Worm (Caenorhabditis elegans): ENCODE data around the gene F44E5.4.

F44E5.4 gene

ce11 chrII:11761806-11762512 lies 2.8 kb upstream of the F44E5.4 start:
- TF ChIP-seq W03F9.2 (tag; optimal IDR thresholded peaks at IDR 0.05) = peak; percentile 92
- TF ChIP-seq dao-5 (tag; optimal IDR thresholded peaks at IDR 0.05) = no peak
- no peak for TF ChIP-seq him-1 (tag; optimal IDR thresholded peaks at IDR 0.05)

- TF ChIP-seq W03F9.2 (tag; optimal IDR thresholded peaks at IDR 0.05) = peak; percentile 87
- no peak for TF ChIP-seq dao-5 (tag; optimal IDR thresholded peaks at IDR 0.05)
- peak; percentile 13 for TF ChIP-seq him-1 (tag; optimal IDR thresholded peaks at IDR 0.05)
Observed at ce11 chrII:11756684-11757107, 2.4 kb downstream of the F44E5.4 start.

- no peak for TF ChIP-seq W03F9.2 (tag; optimal IDR thresholded peaks at IDR 0.05)
- TF ChIP-seq him-1 (tag; optimal IDR thresholded peaks at IDR 0.05) = no peak
- no peak for TF ChIP-seq dao-5 (tag; optimal IDR thresholded peaks at IDR 0.05)
Observed at ce11 chrII:11753186-11753585, 5.9 kb downstream of the F44E5.4 start.

- TF ChIP-seq him-1 (tag; optimal IDR thresholded peaks at IDR 0.05) = peak; percentile 76
- TF ChIP-seq W03F9.2 (tag; optimal IDR thresholded peaks at IDR 0.05) = no peak
Observed at ce11 chrII:11751615-11752174, 7.4 kb downstream of the F44E5.4 start.

ce11 chrII:11749490-11750172 lies 9.5 kb downstream of the F44E5.4 start:
- peak; percentile 17 for TF ChIP-seq W03F9.2 (tag; optimal IDR thresholded peaks at IDR 0.05)
- TF ChIP-seq dao-5 (tag; optimal IDR thresholded peaks at IDR 0.05) = peak; percentile 82
- TF ChIP-seq him-1 (tag; optimal IDR thresholded peaks at IDR 0.05) = peak; percentile 93

ce11 chrII:11748494-11748893 lies 10.6 kb downstream of the F44E5.4 start, which contains the start of the genes F44E5.17 and gpb-1:
Gene F44E5.17 (minus strand): TSS chrII:11748594.
Gene gpb-1 (minus strand): TSS chrII:11748611.
- TF ChIP-seq him-1 (tag; optimal IDR thresholded peaks at IDR 0.05) = no peak

- no peak for TF ChIP-seq dao-5 (tag; optimal IDR thresholded peaks at IDR 0.05)
- TF ChIP-seq him-1 (tag; optimal IDR thresholded peaks at IDR 0.05) = no peak
- TF ChIP-seq W03F9.2 (tag; optimal IDR thresholded peaks at IDR 0.05) = no peak
Observed at ce11 chrII:11747889-11748288, 11.2 kb downstream of the F44E5.4 start.

- TF ChIP-seq him-1 (tag; optimal IDR thresholded peaks at IDR 0.05) = peak; percentile 91
- no peak for TF ChIP-seq dao-5 (tag; optimal IDR thresholded peaks at IDR 0.05)
- no peak for TF ChIP-seq W03F9.2 (tag; optimal IDR thresholded peaks at IDR 0.05)
Observed at ce11 chrII:11746782-11747288, 12.3 kb downstream of the F44E5.4 start.

- TF ChIP-seq him-1 (tag; optimal IDR thresholded peaks at IDR 0.05) (no peak), W03F9.2 (tag; optimal IDR thresholded peaks at IDR 0.05) (no peak), dao-5 (tag; optimal IDR thresholded peaks at IDR 0.05) (no peak)
Observed at ce11 chrII:11742320-11742719, 16.8 kb downstream of the F44E5.4 start.

ce11 chrII:11739199-11739598 lies 19.9 kb downstream of the F44E5.4 start, which contains the start of gene ctsa-1.2:
Gene ctsa-1.2 (plus strand): TSS chrII:11739358.
- TF ChIP-seq him-1 (tag; optimal IDR thresholded peaks at IDR 0.05) (no peak), dao-5 (tag; optimal IDR thresholded peaks at IDR 0.05) (no peak), W03F9.2 (tag; optimal IDR thresholded peaks at IDR 0.05) (no peak)

ce11 chrII:11737347-11737746 lies 21.8 kb downstream of the F44E5.4 start:
- TF ChIP-seq dao-5 (tag; optimal IDR thresholded peaks at IDR 0.05) (no peak), W03F9.2 (tag; optimal IDR thresholded peaks at IDR 0.05) (no peak), him-1 (tag; optimal IDR thresholded peaks at IDR 0.05) (no peak)

- TF ChIP-seq dao-5 (tag; optimal IDR thresholded peaks at IDR 0.05) = no peak
- TF ChIP-seq him-1 (tag; optimal IDR thresholded peaks at IDR 0.05) = no peak
- TF ChIP-seq W03F9.2 (tag; optimal IDR thresholded peaks at IDR 0.05) = no peak
Observed at ce11 chrII:11733850-11734249, 25.3 kb downstream of the F44E5.4 start.

ce11 chrII:11732513-11732912 lies 26.6 kb downstream of the F44E5.4 start, which contains the start of gene F13D12.8:
Gene F13D12.8 (minus strand): TSS chrII:11732594.
- TF ChIP-seq him-1 (tag; optimal IDR thresholded peaks at IDR 0.05) (no peak), dao-5 (tag; optimal IDR thresholded peaks at IDR 0.05) (no peak), W03F9.2 (tag; optimal IDR thresholded peaks at IDR 0.05) (no peak)

- TF ChIP-seq him-1 (tag; optimal IDR thresholded peaks at IDR 0.05) (no peak), dao-5 (tag; optimal IDR thresholded peaks at IDR 0.05) (no peak), W03F9.2 (tag; optimal IDR thresholded peaks at IDR 0.05) (no peak)
Observed at ce11 chrII:11731174-11731724, 27.9 kb downstream of the F44E5.4 start.

All from whole organism, L4/young adult.